Worm (Caenorhabditis elegans): Measurements from ENCODE around the gene sly-1.

ce11 chrIII:10535226-10535625 is 28.4 kb downstream of the sly-1 start, which contains the start of gene hpd-1:
- TF ChIP-seq sem-2 (GFP tag; optimal IDR thresholded peaks at IDR 0.05) (no peak), nhr-237 (tag; optimal IDR thresholded peaks at IDR 0.05) (no peak), blmp-1 (tag; optimal IDR thresholded peaks at IDR 0.05) (no peak), nhr-12 (tag; optimal IDR thresholded peaks at IDR 0.05) (no peak)
